Worm (Caenorhabditis elegans): ENCODE measurements around the gene F20D6.15.

DNA sequence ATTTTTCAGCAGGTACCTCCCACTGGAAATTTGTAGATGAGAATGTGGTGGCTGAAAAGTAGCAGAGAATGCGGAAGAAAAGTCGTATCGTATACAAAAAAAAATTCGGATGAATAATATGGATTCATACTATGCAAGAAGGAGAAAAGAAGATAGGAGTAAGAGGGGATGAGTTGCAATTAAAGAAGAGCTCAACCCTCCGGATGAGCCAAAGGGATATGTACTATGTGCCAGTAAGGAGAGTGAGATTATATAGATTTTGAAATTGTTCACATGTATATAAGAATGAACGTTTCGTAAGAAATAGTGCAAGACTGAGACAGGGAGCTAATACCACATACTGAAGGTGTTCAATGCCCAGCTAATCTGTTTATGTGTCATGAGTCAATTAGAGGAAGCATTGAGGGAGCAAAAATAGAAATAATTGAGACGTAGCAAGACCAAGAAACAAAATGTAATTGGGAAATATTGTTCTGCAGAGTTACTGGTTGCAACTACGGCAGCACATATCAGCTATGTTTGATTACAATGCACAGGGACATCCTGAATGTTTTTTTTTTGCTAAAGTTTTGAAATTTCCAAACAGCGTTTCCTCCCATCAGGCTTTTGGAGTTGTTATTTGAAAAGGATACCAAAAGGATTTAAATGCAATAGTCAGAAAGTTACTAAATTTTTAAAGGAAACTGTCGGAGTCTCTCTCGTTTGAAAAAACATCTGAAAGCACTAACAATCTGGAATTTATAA is 19.9 kb downstream of the F20D6.15 start, which contains the start of gene F20D6.8:
- TF ChIP-seq med-1 (GFP tag; optimal IDR thresholded peaks at IDR 0.05; ENCODE audit: insufficient read depth) (no peak), klf-2 (GFP tag; conservative IDR thresholded peaks at IDR 0.05) (no peak), ztf-29 (GFP tag; IDR thresholded peaks at IDR 0.05) (no peak), flt-1 (GFP tag; IDR thresholded peaks at IDR 0.05) (no peak), ztf-23 (GFP tag; IDR thresholded peaks at IDR 0.05) (no peak), tab-1 (GFP tag; IDR thresholded peaks at IDR 0.05) (no peak), T22C8.4 (GFP tag; IDR thresholded peaks at IDR 0.05) (no peak), cog-1 (tag; optimal IDR thresholded peaks at IDR 0.05) (no peak)
